Worm (Caenorhabditis elegans) whole organism, L3 larva: ENCODE data around the gene R05G9.1.

Source experiments
- ama-1 ChIP-seq: fragments of 150-350 bp; optimal IDR thresholded peaks from 2 replicates; lab custom pipeline; 2018
- ceh-16 ChIP-seq: sonication (generic microtip); optimal IDR thresholded peaks from 2 replicates; lab custom pipeline; 2017; ENCODE audit warnings: missing biosample characterization, missing genetic modification characterization
- ceh-28 ChIP-seq: fragments of 150-350 bp; optimal IDR thresholded peaks from 2 replicates; lab custom pipeline; 2014; ENCODE audit warnings: missing biosample characterization, missing genetic modification reagents, missing genetic modification characterization
- ceh-82 ChIP-seq: fragments of 150-350 bp; optimal IDR thresholded peaks from 2 replicates; lab custom pipeline; 2014; ENCODE audit warnings: missing biosample characterization, missing genetic modification characterization
- egl-27 ChIP-seq: sonication (generic microtip); optimal IDR thresholded peaks from 4 replicates; lab custom pipeline; 2017; ENCODE audit warnings: missing biosample characterization, missing genetic modification reagents, missing genetic modification characterization
- elt-1 ChIP-seq: fragments of 150-350 bp; optimal IDR thresholded peaks from 2 replicates; lab custom pipeline; 2014; ENCODE audit warnings: missing biosample characterization, missing genetic modification characterization
- elt-2 ChIP-seq: sonication (generic microtip); optimal IDR thresholded peaks from 2 replicates; lab custom pipeline; 2016; ENCODE audit warnings: missing genetic modification reagents, mild to moderate bottlenecking, missing genetic modification characterization, missing compliant biosample characterization
- elt-3 ChIP-seq, 3 experiments: fragments of 150-350 bp in 1 of 3; sonication (generic microtip) in 2 of 3; optimal IDR thresholded peaks; 2 replicates in 2 of 3; 4 replicates in 1 of 3; lab custom pipeline; 2014 to 2017; ENCODE audit warnings: missing biosample characterization in 3 of 3, missing genetic modification characterization in 3 of 3
- eor-1 ChIP-seq, 2 experiments: fragments of 150-350 bp; optimal IDR thresholded peaks; 2 replicates each; lab custom pipeline; 2014 to 2018; ENCODE audit warnings: missing biosample characterization in 2 of 2, missing genetic modification characterization in 2 of 2
- fkh-10 ChIP-seq: sonication (generic microtip); optimal IDR thresholded peaks from 2 replicates; lab custom pipeline; 2017; ENCODE audit warnings: missing biosample characterization, missing genetic modification reagents, missing genetic modification characterization
- fkh-2 ChIP-seq: fragments of 150-350 bp; optimal IDR thresholded peaks from 2 replicates; lab custom pipeline; 2014; ENCODE audit warnings: missing biosample characterization, missing genetic modification reagents, missing genetic modification characterization
- fos-1 ChIP-seq: fragments of 150-350 bp; optimal IDR thresholded peaks from 2 replicates; lab custom pipeline; 2014; ENCODE audit warnings: missing biosample characterization, missing genetic modification characterization
- hmg-11 ChIP-seq: sonication (generic microtip); optimal IDR thresholded peaks from 2 replicates; lab custom pipeline; 2016; ENCODE audit warnings: missing genetic modification characterization, missing compliant biosample characterization
- jun-1 ChIP-seq: fragments of 150-350 bp; optimal IDR thresholded peaks from 2 replicates; lab custom pipeline; 2014; ENCODE audit warnings: missing biosample characterization, missing genetic modification reagents, missing genetic modification characterization
- lin-15B ChIP-seq: fragments of 150-350 bp; optimal IDR thresholded peaks from 2 replicates; lab custom pipeline; 2014; ENCODE audit warnings: missing biosample characterization, missing genetic modification characterization
- lin-39 ChIP-seq: fragments of 150-350 bp; optimal IDR thresholded peaks from 2 replicates; lab custom pipeline; 2018; ENCODE audit warnings: missing biosample characterization, missing genetic modification reagents, missing genetic modification characterization
- mdl-1 ChIP-seq: fragments of 150-350 bp; optimal IDR thresholded peaks from 2 replicates; lab custom pipeline; 2014; ENCODE audit warnings: missing biosample characterization, missing genetic modification characterization
- mml-1 ChIP-seq: fragments of 150-350 bp; sonication (generic microtip); optimal IDR thresholded peaks from 3 replicates; lab custom pipeline; 2014; ENCODE audit warnings: missing biosample characterization, missing genetic modification characterization
- nfya-1 ChIP-seq: sonication (generic microtip); optimal IDR thresholded peaks from 2 replicates; lab custom pipeline; 2017; ENCODE audit warnings: missing genetic modification characterization, mild to moderate bottlenecking, missing compliant biosample characterization, antibody characterized with exemption, moderate library complexity; ENCODE audit not compliant: insufficient read depth
- nhr-11 ChIP-seq: fragments of 150-350 bp; optimal IDR thresholded peaks from 2 replicates; lab custom pipeline; 2014; ENCODE audit warnings: missing biosample characterization, missing genetic modification characterization
- nhr-12 ChIP-seq: fragments of 150-350 bp; optimal IDR thresholded peaks from 2 replicates; lab custom pipeline; 2014; ENCODE audit warnings: missing biosample characterization, missing genetic modification characterization
- nhr-23 ChIP-seq: fragments of 150-350 bp; optimal IDR thresholded peaks from 2 replicates; lab custom pipeline; 2014; ENCODE audit warnings: missing biosample characterization, missing genetic modification reagents, missing genetic modification characterization
- nhr-237 ChIP-seq: fragments of 150-350 bp; optimal IDR thresholded peaks from 2 replicates; lab custom pipeline; 2014; ENCODE audit warnings: missing biosample characterization, missing genetic modification characterization
- nhr-25 ChIP-seq: sonication (generic microtip); optimal IDR thresholded peaks from 2 replicates; lab custom pipeline; 2017; ENCODE audit warnings: missing biosample characterization, missing genetic modification characterization
- nhr-43 ChIP-seq: sonication (generic microtip); optimal IDR thresholded peaks from 2 replicates; lab custom pipeline; 2016; ENCODE audit warnings: mild to moderate bottlenecking, missing genetic modification characterization, missing compliant biosample characterization; ENCODE audit not compliant: poor library complexity, severe bottlenecking
- pha-4 ChIP-seq: fragments of 150-350 bp; optimal IDR thresholded peaks from 2 replicates; lab custom pipeline; 2014; ENCODE audit warnings: missing biosample characterization, missing genetic modification reagents, missing genetic modification characterization
- skn-1 ChIP-seq: fragments of 150-350 bp; optimal IDR thresholded peaks from 2 replicates; lab custom pipeline; 2014; ENCODE audit warnings: missing biosample characterization, missing genetic modification characterization
- snpc-4 ChIP-seq: fragments of 150-350 bp; optimal IDR thresholded peaks from 2 replicates; lab custom pipeline; 2014; ENCODE audit warnings: missing biosample characterization, missing genetic modification characterization
- tbx-2 ChIP-seq: sonication (generic microtip); optimal IDR thresholded peaks from 2 replicates; lab custom pipeline; 2016; ENCODE audit warnings: mild to moderate bottlenecking, missing genetic modification characterization, missing compliant biosample characterization
- unc-62 ChIP-seq: fragments of 150-350 bp; sonication (generic microtip); optimal IDR thresholded peaks from 4 replicates; lab custom pipeline; 2014; ENCODE audit warnings: missing biosample characterization, missing genetic modification reagents, missing genetic modification characterization
- zag-1 ChIP-seq: fragments of 150-350 bp; optimal IDR thresholded peaks from 2 replicates; lab custom pipeline; 2014; ENCODE audit warnings: missing biosample characterization, missing genetic modification characterization
- ztf-11 ChIP-seq: fragments of 150-350 bp; optimal IDR thresholded peaks from 2 replicates; lab custom pipeline; 2014; ENCODE audit warnings: missing biosample characterization, missing genetic modification characterization
- ztf-4 ChIP-seq: fragments of 150-350 bp; optimal IDR thresholded peaks from 2 replicates; lab custom pipeline; 2014; ENCODE audit warnings: missing biosample characterization, missing genetic modification characterization

The R05G9.1 gene

ce11 chrII:6526136-6526684 is 23.2 kb downstream of the R05G9.1 start:
- TF ChIP-seq ceh-82 (tag; lab: Kevin White, UChicago) (no peak), nhr-12 (tag; lab: Kevin White, UChicago) (no peak), fkh-10 (GFP tag; lab: Kevin White, UChicago) (no peak), pha-4 (tag; lab: Kevin White, UChicago) (peak; percentile 1), nhr-25 (tag; lab: Kevin White, UChicago) (no peak), ama-1 (lab: Kevin White, UChicago) (peak; percentile 67), elt-2 (tag; lab: Kevin White, UChicago) (peak; percentile 1), ceh-28 (tag; lab: Kevin White, UChicago) (peak; percentile 30)

ce11 chrII:6528629-6529028 is 25.7 kb downstream of the R05G9.1 start, which contains the start of gene C56E6.4:
TSS of gene C56E6.4 (minus strand) at chrII:6528729.
- TF ChIP-seq nhr-25 (tag; lab: Kevin White, UChicago) (no peak), hmg-11 (tag; lab: Kevin White, UChicago) (no peak), ama-1 (lab: Kevin White, UChicago) (no peak), mml-1 (tag; lab: Kevin White, UChicago) (no peak), ceh-82 (tag; lab: Kevin White, UChicago) (no peak), elt-3 (tag; optimal IDR thresholded peaks at IDR 0.05; lab: Kevin White, UChicago) (no peak), snpc-4 (no peak), eor-1 (tag; optimal IDR thresholded peaks at IDR 0.05; lab: Kevin White, UChicago) (no peak), lin-39 (tag; lab: Kevin White, UChicago) (no peak), jun-1 (tag; lab: Kevin White, UChicago) (no peak), zag-1 (tag; lab: Kevin White, UChicago) (no peak)

ce11 chrII:6531527-6531926 is 28.6 kb downstream of the R05G9.1 start, which contains the start of gene abch-1:
TSS of gene abch-1 (minus strand) at chrII:6531627.
- TF ChIP-seq mml-1 (tag; lab: Kevin White, UChicago) (no peak), unc-62 (GFP tag; lab: Kevin White, UChicago) (no peak), zag-1 (tag; lab: Kevin White, UChicago) (no peak), ztf-4 (tag; lab: Kevin White, UChicago) (no peak), nhr-12 (tag; lab: Kevin White, UChicago) (no peak), pha-4 (tag; lab: Kevin White, UChicago) (no peak)
- TF ChIP-seq, all 47 proteins: peak for 0

ce11 chrII:6531940-6532339 is 29.0 kb downstream of the R05G9.1 start, which contains the start of gene abcx-1:
TSS of gene abcx-1 (plus strand) at chrII:6532163.
- no peak for TF ChIP-seq hmg-11 (tag; lab: Kevin White, UChicago)
- no peak for TF ChIP-seq snpc-4
- no peak for TF ChIP-seq ceh-82 (tag; lab: Kevin White, UChicago)
- TF ChIP-seq elt-1 = no peak
- no peak for TF ChIP-seq nhr-43 (tag; lab: Kevin White, UChicago)
- TF ChIP-seq tbx-2 (tag; lab: Kevin White, UChicago) = no peak
- no peak for TF ChIP-seq nhr-23 (tag; lab: Kevin White, UChicago)
- no peak for TF ChIP-seq pha-4 (tag; lab: Kevin White, UChicago)
- no peak for TF ChIP-seq egl-27
- TF ChIP-seq ztf-11 (tag; lab: Kevin White, UChicago) = no peak

- TF ChIP-seq fos-1 (tag; lab: Kevin White, UChicago) (no peak), lin-15B (tag; lab: Kevin White, UChicago) (peak; percentile 59), nfya-1 (tag; lab: Kevin White, UChicago) (peak; percentile 58), snpc-4 (peak; percentile 42), elt-1 (no peak), nhr-23 (tag; lab: Kevin White, UChicago) (peak; percentile 49), skn-1 (tag; lab: Kevin White, UChicago) (peak; percentile 31)
Observed at ce11 chrII:6535957-6536424, 33.0 kb downstream of the R05G9.1 start, which contains the start of gene utp-20. TSS of gene utp-20 (plus strand) at chrII:6536374.

ce11 chrII:6544842-6545410 is 42.0 kb downstream of the R05G9.1 start, which contains the start of gene lron-15:
TSS of gene lron-15 (minus strand) at chrII:6544892.
- TF ChIP-seq mdl-1 (tag; lab: Kevin White, UChicago) (no peak), fkh-2 (tag; lab: Kevin White, UChicago) (no peak), skn-1 (tag; lab: Kevin White, UChicago) (no peak), nhr-11 (tag; lab: Kevin White, UChicago) (no peak), nhr-237 (tag; lab: Kevin White, UChicago) (no peak), ceh-16 (tag; lab: Kevin White, UChicago) (no peak), nfya-1 (tag; lab: Kevin White, UChicago) (no peak), zag-1 (tag; lab: Kevin White, UChicago) (no peak)
